Worm (Caenorhabditis elegans): ENCODE measurements around the gene R13H4.5.

R13H4.5 gene

DNA sequence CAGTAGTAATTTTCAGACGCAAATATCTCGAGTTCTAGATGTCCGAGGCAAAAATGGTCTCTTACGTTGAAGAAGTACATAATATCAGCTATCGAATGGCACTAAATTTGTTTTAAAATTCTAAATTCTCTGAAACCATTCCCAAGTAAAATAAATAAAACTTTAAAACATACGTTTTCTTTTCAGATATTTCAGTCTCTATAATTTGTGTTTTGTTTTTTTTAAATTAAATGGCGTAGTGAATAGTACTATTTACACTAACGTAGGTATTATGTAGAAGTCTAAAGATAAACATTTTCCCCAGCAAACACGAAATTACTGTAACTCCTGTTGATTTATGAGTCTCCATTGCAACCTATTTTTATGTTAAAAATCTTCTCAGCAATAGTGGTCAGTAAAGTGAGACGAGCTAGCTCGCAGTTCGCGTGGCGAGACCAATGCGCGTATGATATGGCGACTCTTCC, 43.2 kb upstream of the R13H4.5 start (continued):
- TF ChIP-seq ekl-4 (GFP tag; IDR thresholded peaks at IDR 0.05), result peak; percentile 29; the same call in 1 of the 2 replicates

ce11 chrV:11818064-11818463, 42.4 kb upstream of the R13H4.5 start:
- peak; percentile 50 for TF ChIP-seq nfyb-1 (GFP tag; IDR thresholded peaks at IDR 0.05)
- no peak for TF ChIP-seq akir-1 (GFP tag; optimal IDR thresholded peaks at IDR 0.05)
- TF ChIP-seq ekl-4 (GFP tag; IDR thresholded peaks at IDR 0.05), result peak; percentile 37; the same call in 1 of the 2 replicates
- no peak for TF ChIP-seq F57C9.4 (tag; optimal IDR thresholded peaks at IDR 0.05)
- no peak for TF ChIP-seq Y56A3A.18 (GFP tag; IDR thresholded peaks at IDR 0.05)
- TF ChIP-seq egl-18 (GFP tag; IDR thresholded peaks at IDR 0.05), result no peak
- 0 out of 2 replicates have a peak, but pooled peaks have one; percentile 40 for TF ChIP-seq Y53G8AR.9 (GFP tag; conservative IDR thresholded peaks at IDR 0.05)
- no peak for TF ChIP-seq hsf-1 (GFP tag; IDR thresholded peaks at IDR 0.05)
- 0 out of 2 replicates have a peak, but pooled peaks have one; percentile 3 for TF ChIP-seq hmg-1.2 (GFP tag; IDR thresholded peaks at IDR 0.05)
- 0 out of 2 replicates have a peak, but pooled peaks have one; percentile 10 for TF ChIP-seq C06A6.2 (GFP tag; conservative IDR thresholded peaks at IDR 0.05)

DNA sequence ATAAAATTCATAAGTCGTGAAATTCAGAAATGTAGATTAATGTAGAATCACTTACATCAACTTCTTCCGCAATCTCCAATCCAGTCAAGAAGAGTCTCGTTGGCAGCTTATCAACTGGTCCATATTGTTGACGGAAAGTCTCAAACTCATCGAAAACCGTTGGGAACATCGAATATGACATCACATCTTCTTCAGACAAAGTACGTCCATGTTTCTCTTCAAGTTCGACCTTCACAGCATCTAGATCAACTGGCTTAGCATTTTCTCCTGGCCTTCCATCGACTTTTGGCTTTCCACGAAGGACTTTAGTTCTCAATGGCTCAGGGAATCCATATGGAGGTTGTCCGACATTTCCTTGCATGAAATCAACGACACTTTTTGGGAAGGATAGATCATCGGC, 41.7 kb upstream of the R13H4.5 start:
- TF ChIP-seq hmg-20 (GFP tag; IDR thresholded peaks at IDR 0.05), result no peak
- no peak for TF ChIP-seq pha-4 (tag; optimal IDR thresholded peaks at IDR 0.05)
- TF ChIP-seq ekl-4 (GFP tag; IDR thresholded peaks at IDR 0.05), result no peak
- no peak for TF ChIP-seq sdz-38 (tag; optimal IDR thresholded peaks at IDR 0.05)
- TF ChIP-seq zfh-2 (GFP tag; conservative IDR thresholded peaks at IDR 0.05), result no peak
- no peak for TF ChIP-seq hlh-26 (GFP tag; conservative IDR thresholded peaks at IDR 0.05)
- TF ChIP-seq ceh-91 (GFP tag; IDR thresholded peaks at IDR 0.05), result no peak
- peak; percentile 24; the same call in 1 of the 2 replicates for TF ChIP-seq nfyb-1 (GFP tag; IDR thresholded peaks at IDR 0.05)
- peak; percentile 19; the same call in 1 of the 2 replicates for TF ChIP-seq hmg-1.2 (GFP tag; IDR thresholded peaks at IDR 0.05)
- TF ChIP-seq ceh-27 (GFP tag; optimal IDR thresholded peaks at IDR 0.05), result no peak
- no peak for TF ChIP-seq snpc-3.4 (tag; optimal IDR thresholded peaks at IDR 0.05)
- no peak for TF ChIP-seq Y53F4B.3 (GFP tag; IDR thresholded peaks at IDR 0.05)
- TF ChIP-seq nhr-179 (tag; optimal IDR thresholded peaks at IDR 0.05), result no peak
- no peak for TF ChIP-seq atf-7 (tag; optimal IDR thresholded peaks at IDR 0.05)
- TF ChIP-seq lin-35 (GFP tag; optimal IDR thresholded peaks at IDR 0.05), result peak in 1 of 3 experiments; percentile 18
- no peak for TF ChIP-seq zim-3 (tag; optimal IDR thresholded peaks at IDR 0.05)
- no peak for TF ChIP-seq D2030.7 (GFP tag; IDR thresholded peaks at IDR 0.05)
- no peak for TF ChIP-seq athp-1 (tag; optimal IDR thresholded peaks at IDR 0.05)

DNA sequence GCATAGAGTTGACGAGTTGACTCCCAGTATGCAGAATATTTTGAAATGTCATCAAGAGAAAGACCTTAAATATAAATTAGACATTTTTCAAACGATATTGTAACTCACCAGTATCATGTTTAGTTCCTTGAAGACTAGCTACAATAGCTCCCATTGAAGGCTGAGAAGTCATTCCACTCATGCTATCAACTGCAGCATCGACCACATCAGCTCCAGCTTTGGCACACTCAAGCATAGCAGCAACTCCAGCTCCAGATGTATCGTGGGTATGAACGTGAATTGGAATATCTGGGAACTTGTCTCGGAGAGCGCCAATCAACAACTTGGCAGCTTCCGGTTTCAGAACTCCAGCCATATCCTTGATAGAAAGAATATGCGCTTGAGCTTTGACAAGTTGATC, 41.0 kb upstream of the R13H4.5 start:
- TF ChIP-seq madf-3 (GFP tag; IDR thresholded peaks at IDR 0.05) (0 out of 2 replicates have a peak, but pooled peaks have one; percentile 54), Y79H2A.3 (GFP tag; conservative IDR thresholded peaks at IDR 0.05) (no peak), nhr-120 (GFP tag; IDR thresholded peaks at IDR 0.05) (0 out of 2 replicates have a peak, but pooled peaks have one; percentile 12)

DNA sequence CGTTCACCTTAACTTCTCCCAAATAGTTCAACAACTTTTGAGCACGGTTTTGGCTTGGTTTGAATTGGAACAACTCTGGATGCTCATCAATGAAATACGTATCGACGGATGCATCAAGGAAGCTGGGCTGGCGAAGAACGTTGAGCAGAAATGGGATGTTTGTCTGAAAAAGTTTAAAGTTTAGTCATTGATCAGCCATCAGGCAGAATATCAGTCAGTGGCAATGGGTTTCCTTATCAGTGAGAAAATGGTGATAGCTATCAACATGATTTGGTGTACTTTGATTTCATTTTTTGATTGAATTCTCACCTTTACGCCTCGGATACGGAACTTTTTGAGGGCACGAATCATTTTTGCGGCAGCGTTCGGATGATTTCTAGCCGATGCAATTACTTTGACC, 39.9 kb upstream of the R13H4.5 start:
- TF ChIP-seq somi-1 (GFP tag; optimal IDR thresholded peaks at IDR 0.05) (no peak), F33H1.4 (GFP tag; IDR thresholded peaks at IDR 0.05) (no peak), bed-2 (GFP tag; IDR thresholded peaks at IDR 0.05) (no peak), mes-4 (tag; optimal IDR thresholded peaks at IDR 0.05) (no peak), madf-6 (GFP tag; IDR thresholded peaks at IDR 0.05) (no peak), Y53G8AR.9 (GFP tag; conservative IDR thresholded peaks at IDR 0.05) (0 out of 2 replicates have a peak, but pooled peaks have one; percentile 39), ZK185.1 (tag; optimal IDR thresholded peaks at IDR 0.05; ENCODE audit: poor library complexity, severe bottlenecking) (no peak), nhr-80 (tag; optimal IDR thresholded peaks at IDR 0.05) (peak; percentile 51), F49E8.2 (tag; optimal IDR thresholded peaks at IDR 0.05; ENCODE audit: insufficient read depth) (no peak)
